Worm (Caenorhabditis elegans) whole organism, L3 larva: ENCODE measurements around the gene memb-2.

ENCODE experiments used
- ama-1 ChIP-seq: fragments of 150-350 bp; optimal IDR thresholded peaks from 2 replicates; lab custom pipeline; 2018
- egl-27 ChIP-seq: sonication (generic microtip); optimal IDR thresholded peaks from 4 replicates; lab custom pipeline; 2017; ENCODE audit warnings: missing biosample characterization, missing genetic modification reagents, missing genetic modification characterization
- eor-1 ChIP-seq, 2 experiments: fragments of 150-350 bp; optimal IDR thresholded peaks; 2 replicates each; lab custom pipeline; 2014 to 2018; ENCODE audit warnings: missing biosample characterization in 2 of 2, missing genetic modification characterization in 2 of 2
- pqm-1 ChIP-seq: fragments of 150-350 bp; optimal IDR thresholded peaks from 2 replicates; lab custom pipeline; 2017; ENCODE audit warnings: missing biosample characterization, missing genetic modification characterization, inconsistent platforms
- snpc-4 ChIP-seq: fragments of 150-350 bp; optimal IDR thresholded peaks from 2 replicates; lab custom pipeline; 2014; ENCODE audit warnings: missing biosample characterization, missing genetic modification characterization

- peak; percentile 15 for TF ChIP-seq snpc-4
- no peak for TF ChIP-seq eor-1 (tag; optimal IDR thresholded peaks at IDR 0.05; lab: Kevin White, UChicago)
- no peak for TF ChIP-seq pqm-1 (tag; lab: Kevin White, UChicago)
- TF ChIP-seq egl-27 (tag; lab: Kevin White, UChicago) = no peak
- no peak for TF ChIP-seq ama-1 (lab: Kevin White, UChicago)
These were observed 35.6 kb downstream of the memb-2 start, which contains the start of gene pas-6 for ce11 chrV:5584293-5584776.
